Worm (Caenorhabditis elegans) whole organism, early embryonic: ENCODE measurements around the gene ddx-15.

Experiments
- B0310.2 ChIP-seq: sonication (generic microtip); optimal IDR thresholded peaks from 2 replicates; lab custom pipeline; 2016; ENCODE audit warnings: mild to moderate bottlenecking, missing genetic modification characterization, missing compliant biosample characterization
- F13C5.2 ChIP-seq: sonication (generic microtip); optimal IDR thresholded peaks from 2 replicates; lab custom pipeline; 2017; ENCODE audit warnings: mild to moderate bottlenecking, missing genetic modification characterization, inconsistent platforms, missing compliant biosample characterization
- aly-1 ChIP-seq: sonication (generic microtip); optimal IDR thresholded peaks from 2 replicates; lab custom pipeline; 2016; ENCODE audit warnings: missing genetic modification characterization, missing compliant biosample characterization
- ama-1 ChIP-seq: fragments of 150-350 bp; optimal IDR thresholded peaks from 2 replicates; lab custom pipeline; 2014
- ceh-13 ChIP-seq: fragments of 200-800 bp; sonication (Bioruptor generic); optimal IDR thresholded peaks from 2 replicates; lab custom pipeline; 2018; ENCODE audit warnings: mild to moderate bottlenecking, missing genetic modification characterization, missing compliant biosample characterization
- ceh-36 ChIP-seq: sonication (generic microtip); optimal IDR thresholded peaks from 2 replicates; lab custom pipeline; 2016; ENCODE audit warnings: missing genetic modification characterization, inconsistent platforms, missing compliant biosample characterization
- ets-7 ChIP-seq: sonication (generic microtip); optimal IDR thresholded peaks from 2 replicates; lab custom pipeline; 2016; ENCODE audit warnings: missing genotype, missing genetic modification characterization, missing compliant biosample characterization
- flt-1 ChIP-seq: fragments of 200-800 bp; sonication (Bioruptor generic); IDR thresholded peaks from 2 replicates; pipeline ENCODE4 v1.3.6; 2022; ENCODE audit warnings: missing genetic modification characterization, missing compliant biosample characterization
- hmbx-1 ChIP-seq: sonication (generic microtip); optimal IDR thresholded peaks from 2 replicates; lab custom pipeline; 2016; ENCODE audit warnings: mild to moderate bottlenecking, missing genetic modification characterization, missing compliant biosample characterization
- hmg-4 ChIP-seq: fragments of 200-800 bp; sonication (Bioruptor generic); optimal IDR thresholded peaks from 2 replicates; lab custom pipeline; 2018; ENCODE audit warnings: mild to moderate bottlenecking, missing genetic modification characterization, missing compliant biosample characterization
- hnd-1 ChIP-seq: sonication (generic microtip); optimal IDR thresholded peaks from 2 replicates; lab custom pipeline; 2016; ENCODE audit warnings: missing genetic modification characterization, missing compliant biosample characterization
- pes-1 ChIP-seq: fragments of 200-800 bp; sonication (Bioruptor generic); IDR thresholded peaks from 2 replicates; pipeline ENCODE4 v1.3.6; 2022; ENCODE audit warnings: missing genetic modification reagents, missing genetic modification characterization, missing compliant biosample characterization
- scrt-1 ChIP-seq: fragments of 200-800 bp; sonication (Bioruptor generic); IDR thresholded peaks from 2 replicates; pipeline ENCODE4 v1.3.6; 2022; ENCODE audit warnings: missing genetic modification characterization, missing compliant biosample characterization
- sea-1 ChIP-seq: fragments of 200-800 bp; sonication (Bioruptor generic); conservative IDR thresholded peaks from 2 replicates; pipeline ENCODE4 v1.3.6; 2022; ENCODE audit warnings: missing genetic modification characterization, missing compliant biosample characterization
- tbx-11 ChIP-seq: fragments of 200-800 bp; sonication (Bioruptor generic); IDR thresholded peaks from 2 replicates; pipeline ENCODE4 v1.3.6; 2022; ENCODE audit warnings: missing genetic modification characterization, missing compliant biosample characterization
- tbx-37 ChIP-seq: fragments of 200-800 bp; sonication (Bioruptor generic); conservative IDR thresholded peaks from 2 replicates; pipeline ENCODE4 v1.3.6; 2022; ENCODE audit warnings: missing genetic modification reagents, missing genetic modification characterization, missing compliant biosample characterization
- tra-4 ChIP-seq: sonication (generic microtip); optimal IDR thresholded peaks from 2 replicates; lab custom pipeline; 2017; ENCODE audit warnings: missing genetic modification characterization, missing compliant biosample characterization

ddx-15 gene

DNA sequence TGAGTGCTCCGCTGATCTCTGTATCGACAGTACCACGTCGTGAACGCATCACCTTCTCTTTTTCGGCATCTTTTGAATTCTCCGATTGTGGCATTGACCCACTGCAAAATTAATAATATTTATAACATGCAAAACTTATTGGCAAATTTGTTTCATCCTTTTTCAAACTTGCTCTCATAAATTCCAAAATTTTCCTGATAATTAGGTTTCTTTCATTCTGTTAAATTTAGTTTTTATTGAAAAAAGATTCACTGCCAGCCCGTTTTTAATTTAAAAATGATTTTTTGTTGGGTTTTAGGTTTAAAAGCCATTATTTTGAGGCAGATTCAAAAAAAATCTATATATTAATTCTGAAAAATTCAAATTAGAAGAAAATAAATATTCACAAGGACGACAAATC is 8.4 kb upstream of the ddx-15 start, which contains the start of gene wdr-37:
Gene wdr-37, minus strand, starts transcription at position 101 of the 400 bp plus-strand sequence.
- TF ChIP-seq hmbx-1 (tag; lab: Kevin White, UChicago) (no peak), ceh-13 (GFP tag; lab: Kevin White, UChicago) (no peak), ets-7 (no peak), tbx-11 (GFP tag; lab: Robert Waterston, UW) (no peak), sea-1 (GFP tag; lab: Robert Waterston, UW) (no peak), aly-1 (tag; lab: Kevin White, UChicago) (no peak), ceh-36 (tag; lab: Kevin White, UChicago) (no peak), B0310.2 (tag; lab: Kevin White, UChicago) (no peak), pes-1 (no peak), hnd-1 (tag; lab: Kevin White, UChicago) (no peak), tra-4 (no peak), flt-1 (GFP tag; lab: Robert Waterston, UW) (no peak), tbx-37 (GFP tag; lab: Robert Waterston, UW) (no peak), F13C5.2 (tag; lab: Kevin White, UChicago) (no peak), ama-1 (lab: Kevin White, UChicago) (no peak), hmg-4 (GFP tag; lab: Kevin White, UChicago) (no peak)

ce11 chrIII:5595445-5595844 is 3.9 kb upstream of the ddx-15 start, which contains the start of gene ced-6:
Gene ced-6 (plus strand): TSS chrIII:5595771.
- no peak for TF ChIP-seq scrt-1 (GFP tag; lab: Robert Waterston, UW)
- TF ChIP-seq tra-4: no peak
- no peak for TF ChIP-seq tbx-37 (GFP tag; lab: Robert Waterston, UW)
- TF ChIP-seq pes-1: no peak
- TF ChIP-seq hnd-1 (tag; lab: Kevin White, UChicago): no peak
- TF ChIP-seq flt-1 (GFP tag; lab: Robert Waterston, UW): no peak
- TF ChIP-seq ceh-36 (tag; lab: Kevin White, UChicago): no peak
- no peak for TF ChIP-seq ets-7
- TF ChIP-seq F13C5.2 (tag; lab: Kevin White, UChicago): no peak
- TF ChIP-seq ama-1 (lab: Kevin White, UChicago): no peak
- TF ChIP-seq tbx-11 (GFP tag; lab: Robert Waterston, UW): no peak
- TF ChIP-seq sea-1 (GFP tag; lab: Robert Waterston, UW): no peak
- TF ChIP-seq hmbx-1 (tag; lab: Kevin White, UChicago): no peak
- no peak for TF ChIP-seq aly-1 (tag; lab: Kevin White, UChicago)
- TF ChIP-seq hmg-4 (GFP tag; lab: Kevin White, UChicago): no peak
- no peak for TF ChIP-seq B0310.2 (tag; lab: Kevin White, UChicago)

DNA sequence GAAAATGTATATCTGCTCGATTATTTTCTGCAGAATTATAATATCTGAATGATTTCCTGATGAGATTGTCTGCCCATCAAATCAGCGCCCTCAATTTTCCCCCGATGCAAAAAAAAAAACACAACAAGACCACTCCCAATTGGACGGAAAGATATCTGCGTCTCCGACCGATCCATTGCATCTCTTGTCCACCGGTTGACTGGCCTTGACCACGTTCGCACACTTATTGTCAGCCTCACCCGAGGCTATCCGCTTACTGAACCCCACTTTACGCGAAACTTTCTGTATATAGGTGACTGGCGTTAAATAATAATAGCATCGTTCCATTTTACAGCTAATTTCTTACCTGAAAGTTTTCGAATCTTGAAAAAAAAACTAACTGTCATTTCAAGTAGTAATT is 2.8 kb upstream of the ddx-15 start:
- no peak for TF ChIP-seq B0310.2 (tag; lab: Kevin White, UChicago)
- TF ChIP-seq tbx-11 (GFP tag; lab: Robert Waterston, UW): no peak
- TF ChIP-seq ceh-13 (GFP tag; lab: Kevin White, UChicago): no peak
- no peak for TF ChIP-seq ama-1 (lab: Kevin White, UChicago)
- no peak for TF ChIP-seq scrt-1 (GFP tag; lab: Robert Waterston, UW)
- no peak for TF ChIP-seq hmg-4 (GFP tag; lab: Kevin White, UChicago)
- no peak for TF ChIP-seq tbx-37 (GFP tag; lab: Robert Waterston, UW)
- TF ChIP-seq sea-1 (GFP tag; lab: Robert Waterston, UW): no peak
- TF ChIP-seq F13C5.2 (tag; lab: Kevin White, UChicago): no peak
- no peak for TF ChIP-seq ets-7
- no peak for TF ChIP-seq aly-1 (tag; lab: Kevin White, UChicago)
- TF ChIP-seq ceh-36 (tag; lab: Kevin White, UChicago): no peak

ce11 chrIII:5588746-5589145 is 2.8 kb downstream of the ddx-15 start:
- no peak for TF ChIP-seq tra-4
- no peak for TF ChIP-seq aly-1 (tag; lab: Kevin White, UChicago)
- TF ChIP-seq flt-1 (GFP tag; lab: Robert Waterston, UW): no peak
- TF ChIP-seq tbx-11 (GFP tag; lab: Robert Waterston, UW): no peak
- no peak for TF ChIP-seq ceh-36 (tag; lab: Kevin White, UChicago)
- TF ChIP-seq sea-1 (GFP tag; lab: Robert Waterston, UW): no peak
- TF ChIP-seq ceh-13 (GFP tag; lab: Kevin White, UChicago): no peak
- no peak for TF ChIP-seq ets-7
- no peak for TF ChIP-seq ama-1 (lab: Kevin White, UChicago)
- TF ChIP-seq pes-1: no peak
- TF ChIP-seq F13C5.2 (tag; lab: Kevin White, UChicago): no peak
- TF ChIP-seq B0310.2 (tag; lab: Kevin White, UChicago): no peak
- no peak for TF ChIP-seq tbx-37 (GFP tag; lab: Robert Waterston, UW)
- no peak for TF ChIP-seq hnd-1 (tag; lab: Kevin White, UChicago)
- no peak for TF ChIP-seq hmg-4 (GFP tag; lab: Kevin White, UChicago)
- TF ChIP-seq scrt-1 (GFP tag; lab: Robert Waterston, UW): no peak
- no peak for TF ChIP-seq hmbx-1 (tag; lab: Kevin White, UChicago)

DNA sequence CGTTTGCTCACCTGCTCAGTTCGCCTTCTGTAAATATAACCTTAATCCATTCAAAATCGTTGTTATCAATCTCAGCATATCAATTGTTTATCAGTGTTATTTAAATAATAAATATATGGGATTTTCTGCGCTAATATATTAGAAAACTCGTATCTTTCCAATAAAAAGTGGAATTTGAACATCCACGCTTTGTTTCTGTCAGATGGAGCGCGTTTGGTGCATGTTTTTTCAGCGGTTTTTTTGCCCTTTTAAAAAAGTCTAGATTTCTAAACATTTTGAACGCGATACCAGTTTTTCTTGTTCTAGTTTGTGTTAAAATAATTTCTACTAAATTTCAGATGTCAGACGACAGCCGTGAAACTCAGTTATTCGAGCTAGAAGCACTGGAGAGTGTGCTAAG is 4.6 kb downstream of the ddx-15 start, which contains the start of gene F56D2.2:
Gene F56D2.2, plus strand, starts transcription at position 339 of the 400 bp plus-strand sequence.
- TF ChIP-seq aly-1 (tag; lab: Kevin White, UChicago) (no peak), hmg-4 (GFP tag; lab: Kevin White, UChicago) (no peak), ceh-36 (tag; lab: Kevin White, UChicago) (no peak), B0310.2 (tag; lab: Kevin White, UChicago) (no peak), tra-4 (no peak), pes-1 (no peak), ets-7 (no peak), tbx-37 (GFP tag; lab: Robert Waterston, UW) (no peak), ama-1 (lab: Kevin White, UChicago) (no peak), F13C5.2 (tag; lab: Kevin White, UChicago) (no peak), hmbx-1 (tag; lab: Kevin White, UChicago) (no peak), hnd-1 (tag; lab: Kevin White, UChicago) (no peak), tbx-11 (GFP tag; lab: Robert Waterston, UW) (no peak), flt-1 (GFP tag; lab: Robert Waterston, UW) (no peak), ceh-13 (GFP tag; lab: Kevin White, UChicago) (no peak), scrt-1 (GFP tag; lab: Robert Waterston, UW) (no peak), sea-1 (GFP tag; lab: Robert Waterston, UW) (no peak)

DNA sequence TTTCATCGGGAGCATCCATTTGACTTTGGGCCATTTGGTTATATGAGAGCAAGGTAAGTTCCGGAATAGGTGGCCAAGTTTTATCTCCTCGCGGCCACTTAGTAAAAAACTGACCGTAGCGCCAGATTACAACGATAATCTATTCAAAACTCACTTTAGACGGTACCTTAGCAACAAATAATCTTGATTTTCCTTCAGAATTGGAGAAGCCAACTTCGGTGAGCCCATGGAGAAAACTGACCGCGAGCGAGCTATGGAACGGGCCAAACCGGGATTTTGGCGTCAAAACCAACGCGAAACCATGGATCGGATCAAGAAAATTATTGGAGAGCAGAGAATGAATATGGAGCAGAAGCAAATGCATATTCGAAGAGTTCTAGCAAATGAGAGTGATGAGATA is 5.8 kb downstream of the ddx-15 start:
- TF ChIP-seq aly-1 (tag; lab: Kevin White, UChicago) (no peak), hmbx-1 (tag; lab: Kevin White, UChicago) (no peak), tbx-37 (GFP tag; lab: Robert Waterston, UW) (no peak), ceh-13 (GFP tag; lab: Kevin White, UChicago) (no peak), hmg-4 (GFP tag; lab: Kevin White, UChicago) (no peak), F13C5.2 (tag; lab: Kevin White, UChicago) (no peak)
